Fruit fly (Drosophila melanogaster): Measurements from ENCODE around the gene daed.
A peak's percentile ranks its signal among the peaks of the same experiment; 100 is the strongest.

The daed gene

dm6 chr2L:2222377-2222776 lies 6.3 kb upstream of the daed start:
- TF ChIP-seq kay (GFP tag; ENCODE audit: borderline replicate concordance) (peak; percentile 56), bab1 (GFP tag; optimal IDR thresholded peaks at IDR 0.05) (peak; percentile 5), pad (GFP tag; optimal IDR thresholded peaks at IDR 0.05) (no peak)

- TF ChIP-seq ovo (GFP tag; optimal IDR thresholded peaks at IDR 0.05): peak; percentile 98
- TF ChIP-seq CG12768 (GFP tag; optimal IDR thresholded peaks at IDR 0.05): peak; percentile 99
- peak; percentile 99 for TF ChIP-seq bab1 (GFP tag; optimal IDR thresholded peaks at IDR 0.05)
- TF ChIP-seq pad (GFP tag; optimal IDR thresholded peaks at IDR 0.05): peak; percentile 96
- TF ChIP-seq Crg-1 (GFP tag; optimal IDR thresholded peaks at IDR 0.05): peak; percentile 99
- peak; percentile 99 for TF ChIP-seq CG5204 (GFP tag; optimal IDR thresholded peaks at IDR 0.05)
- peak; percentile 98 for TF ChIP-seq CG1620 (GFP tag; optimal IDR thresholded peaks at IDR 0.05)
- peak; percentile 97 for TF ChIP-seq toe (GFP tag; optimal IDR thresholded peaks at IDR 0.05)
- peak; percentile 99 for TF ChIP-seq cic (GFP tag; optimal IDR thresholded peaks at IDR 0.05)
- TF ChIP-seq kay (GFP tag; ENCODE audit: borderline replicate concordance): peak; percentile 96
- peak; percentile 95 for TF ChIP-seq tj (GFP tag; optimal IDR thresholded peaks at IDR 0.05)
- peak; percentile 99 for TF ChIP-seq CG7045 (GFP tag; optimal IDR thresholded peaks at IDR 0.05)
- peak; percentile 98 for TF ChIP-seq Mnt (GFP tag; optimal IDR thresholded peaks at IDR 0.05)
- peak; percentile 99 for TF ChIP-seq CG7101 (tag; optimal IDR thresholded peaks at IDR 0.05)
- peak; percentile 96 for TF ChIP-seq Clk (GFP tag; optimal IDR thresholded peaks at IDR 0.05)
- peak; percentile 99 for TF ChIP-seq CG11617 (GFP tag; optimal IDR thresholded peaks at IDR 0.05)
- peak; percentile 96 for TF ChIP-seq CG14711 (tag; optimal IDR thresholded peaks at IDR 0.05)
- TF ChIP-seq cnc (optimal IDR thresholded peaks at IDR 0.05): no peak
- TF ChIP-seq CG33017 (tag; optimal IDR thresholded peaks at IDR 0.05): peak; percentile 100
- peak; percentile 96 for TF ChIP-seq Hr96 (GFP tag; optimal IDR thresholded peaks at IDR 0.05)
Measured at dm6 chr2L:2221649-2222150, 5.6 kb upstream of the daed start.

- TF ChIP-seq CG11617 (GFP tag; optimal IDR thresholded peaks at IDR 0.05) (no peak), toe (GFP tag; optimal IDR thresholded peaks at IDR 0.05) (no peak), CG5204 (GFP tag; optimal IDR thresholded peaks at IDR 0.05) (no peak), CG7101 (tag; optimal IDR thresholded peaks at IDR 0.05) (peak; percentile 47), bab1 (GFP tag; optimal IDR thresholded peaks at IDR 0.05) (no peak), ovo (GFP tag; optimal IDR thresholded peaks at IDR 0.05) (peak; percentile 70), CG1620 (GFP tag; optimal IDR thresholded peaks at IDR 0.05) (no peak), tj (GFP tag; optimal IDR thresholded peaks at IDR 0.05) (no peak), Mnt (GFP tag; optimal IDR thresholded peaks at IDR 0.05) (peak; percentile 99), cic (GFP tag; optimal IDR thresholded peaks at IDR 0.05) (peak; percentile 34), kay (GFP tag; ENCODE audit: borderline replicate concordance) (no peak), CG14711 (tag; optimal IDR thresholded peaks at IDR 0.05) (no peak), cnc (optimal IDR thresholded peaks at IDR 0.05) (no peak), CG12768 (GFP tag; optimal IDR thresholded peaks at IDR 0.05) (no peak), Crg-1 (GFP tag; optimal IDR thresholded peaks at IDR 0.05) (no peak), Clk (GFP tag; optimal IDR thresholded peaks at IDR 0.05) (no peak), CG33017 (tag; optimal IDR thresholded peaks at IDR 0.05) (peak; percentile 28), pad (GFP tag; optimal IDR thresholded peaks at IDR 0.05) (no peak), Hr96 (GFP tag; optimal IDR thresholded peaks at IDR 0.05) (no peak), CG7045 (GFP tag; optimal IDR thresholded peaks at IDR 0.05) (no peak)
Measured at dm6 chr2L:2220573-2221332, 4.6 kb upstream of the daed start, which contains the start of gene papi. TSS of gene papi (plus strand) at chr2L:2220748.

- TF ChIP-seq tj (GFP tag; optimal IDR thresholded peaks at IDR 0.05) (peak; percentile 38), CG7045 (GFP tag; optimal IDR thresholded peaks at IDR 0.05) (no peak), kay (GFP tag; ENCODE audit: borderline replicate concordance) (no peak), Hr96 (GFP tag; optimal IDR thresholded peaks at IDR 0.05) (no peak), CG5204 (GFP tag; optimal IDR thresholded peaks at IDR 0.05) (no peak), toe (GFP tag; optimal IDR thresholded peaks at IDR 0.05) (no peak), CG33017 (tag; optimal IDR thresholded peaks at IDR 0.05) (peak; percentile 71), CG14711 (tag; optimal IDR thresholded peaks at IDR 0.05) (peak; percentile 47), cic (GFP tag; optimal IDR thresholded peaks at IDR 0.05) (peak; percentile 94), Crg-1 (GFP tag; optimal IDR thresholded peaks at IDR 0.05) (peak; percentile 66), CG11617 (GFP tag; optimal IDR thresholded peaks at IDR 0.05) (peak; percentile 74), CG7101 (tag; optimal IDR thresholded peaks at IDR 0.05) (peak; percentile 53), CG12768 (GFP tag; optimal IDR thresholded peaks at IDR 0.05) (peak; percentile 27), pad (GFP tag; optimal IDR thresholded peaks at IDR 0.05) (peak; percentile 52), bab1 (GFP tag; optimal IDR thresholded peaks at IDR 0.05) (peak; percentile 54), Mnt (GFP tag; optimal IDR thresholded peaks at IDR 0.05) (peak; percentile 94), cnc (optimal IDR thresholded peaks at IDR 0.05) (no peak), CG1620 (GFP tag; optimal IDR thresholded peaks at IDR 0.05) (peak; percentile 32), Clk (GFP tag; optimal IDR thresholded peaks at IDR 0.05) (no peak)
Measured at dm6 chr2L:2217067-2217684, 1.1 kb upstream of the daed start, which contains the start of the genes CG15386, CG42371 and mio. TSS of gene CG15386 (minus strand) at chr2L:2217246. TSS of gene CG42371 (minus strand) at chr2L:2217246. TSS of gene mio (plus strand) at chr2L:2217290.

- peak; percentile 24 for TF ChIP-seq CG12768 (GFP tag; optimal IDR thresholded peaks at IDR 0.05)
- TF ChIP-seq CG5204 (GFP tag; optimal IDR thresholded peaks at IDR 0.05): no peak
- no peak for TF ChIP-seq Clk (GFP tag; optimal IDR thresholded peaks at IDR 0.05)
- TF ChIP-seq tj (GFP tag; optimal IDR thresholded peaks at IDR 0.05): no peak
- TF ChIP-seq CG11617 (GFP tag; optimal IDR thresholded peaks at IDR 0.05): peak; percentile 51
- TF ChIP-seq CG1620 (GFP tag; optimal IDR thresholded peaks at IDR 0.05): peak; percentile 42
- TF ChIP-seq CG7101 (tag; optimal IDR thresholded peaks at IDR 0.05): peak; percentile 62
- peak; percentile 64 for TF ChIP-seq pad (GFP tag; optimal IDR thresholded peaks at IDR 0.05)
- TF ChIP-seq bab1 (GFP tag; optimal IDR thresholded peaks at IDR 0.05): peak; percentile 87
- no peak for TF ChIP-seq Hr96 (GFP tag; optimal IDR thresholded peaks at IDR 0.05)
- peak; percentile 78 for TF ChIP-seq Crg-1 (GFP tag; optimal IDR thresholded peaks at IDR 0.05)
- TF ChIP-seq kay (GFP tag; ENCODE audit: borderline replicate concordance): no peak
- no peak for TF ChIP-seq toe (GFP tag; optimal IDR thresholded peaks at IDR 0.05)
- TF ChIP-seq CG7045 (GFP tag; optimal IDR thresholded peaks at IDR 0.05): peak; percentile 11
- TF ChIP-seq CG33017 (tag; optimal IDR thresholded peaks at IDR 0.05): no peak
- peak; percentile 7 for TF ChIP-seq CG14711 (tag; optimal IDR thresholded peaks at IDR 0.05)
- TF ChIP-seq cic (GFP tag; optimal IDR thresholded peaks at IDR 0.05): peak; percentile 49
- peak; percentile 54 for TF ChIP-seq Mnt (GFP tag; optimal IDR thresholded peaks at IDR 0.05)
- TF ChIP-seq ovo (GFP tag; optimal IDR thresholded peaks at IDR 0.05): peak; percentile 25
- no peak for TF ChIP-seq cnc (optimal IDR thresholded peaks at IDR 0.05)
Measured at dm6 chr2L:2214004-2214403, 2.1 kb downstream of the daed start, which contains the start of the genes Uch and CG34174. TSS of gene Uch (minus strand) at chr2L:2214211. TSS of gene CG34174 (plus strand) at chr2L:2214266.

All from whole organism, adult.